Fruit fly (Drosophila melanogaster) whole organism, adult: ENCODE results near the gene Lip2.
A peak's percentile ranks its signal among the peaks of the same experiment; 100 is the strongest.

Experiments used
- CG14711 ChIP-seq: fragments of 200-800 bp; sonication (Bioruptor generic); optimal IDR thresholded peaks from 2 replicates; lab custom pipeline; 2018; ENCODE audit warnings: missing biosample characterization, mild to moderate bottlenecking, missing genetic modification characterization, moderate library complexity
- CG7101 ChIP-seq: fragments of 200-800 bp; sonication (Bioruptor generic); optimal IDR thresholded peaks from 2 replicates; lab custom pipeline; 2018; ENCODE audit warnings: missing biosample characterization, mild to moderate bottlenecking, missing genetic modification characterization, moderate library complexity
- Clk ChIP-seq: fragments of 200-800 bp; sonication (Bioruptor generic); optimal IDR thresholded peaks from 2 replicates; lab custom pipeline; 2017; ENCODE audit warnings: missing biosample characterization, missing genetic modification characterization
- Crg-1 ChIP-seq: fragments of 200-800 bp; sonication (Bioruptor generic); optimal IDR thresholded peaks from 2 replicates; lab custom pipeline; 2016; ENCODE audit warnings: missing biosample characterization, missing genetic modification characterization
- bab1 ChIP-seq: fragments of 200-800 bp; sonication (Bioruptor generic); optimal IDR thresholded peaks from 3 replicates; lab custom pipeline; 2019; ENCODE audit warnings: missing biosample characterization, mild to moderate bottlenecking, missing genetic modification characterization, moderate library complexity
- kay ChIP-seq: fragments of 200-800 bp; sonication (Bioruptor generic); peaks from one replicate; lab custom pipeline; 2016; ENCODE audit warnings: missing biosample characterization, missing genetic modification characterization, borderline replicate concordance
- ovo ChIP-seq: fragments of 200-800 bp; sonication (Bioruptor generic); optimal IDR thresholded peaks from 2 replicates; lab custom pipeline; 2016; ENCODE audit warnings: missing biosample characterization, missing genetic modification characterization
- pad ChIP-seq: fragments of 200-800 bp; sonication (Bioruptor generic); optimal IDR thresholded peaks from 3 replicates; lab custom pipeline; 2017; ENCODE audit warnings: missing biosample characterization, missing genetic modification characterization, mild to moderate bottlenecking, moderate library complexity, missing genetic modification reagents
- tj ChIP-seq: fragments of 200-800 bp; sonication (Bioruptor generic); optimal IDR thresholded peaks from 3 replicates; lab custom pipeline; 2017; ENCODE audit warnings: missing biosample characterization, mild to moderate bottlenecking, missing genetic modification characterization, moderate library complexity
- toe ChIP-seq: fragments of 200-800 bp; sonication (Bioruptor generic); optimal IDR thresholded peaks from 2 replicates; lab custom pipeline; 2016; ENCODE audit warnings: missing biosample characterization, missing genetic modification characterization

- TF ChIP-seq CG7101 (tag; lab: Kevin White, UChicago) (no peak), pad (GFP tag; lab: Kevin White, UChicago) (no peak), Crg-1 (GFP tag; lab: Kevin White, UChicago) (no peak), Clk (GFP tag; lab: Kevin White, UChicago) (no peak), tj (GFP tag; lab: Kevin White, UChicago) (peak; percentile 93), CG14711 (tag; lab: Kevin White, UChicago) (no peak), toe (GFP tag; lab: Kevin White, UChicago) (no peak), bab1 (no peak), ovo (GFP tag; lab: Kevin White, UChicago) (no peak), kay (GFP tag; lab: Kevin White, UChicago) (no peak)
Observed at dm6 chr2L:10750915-10751612, 41.8 kb upstream of the Lip2 start.
